Worm (Caenorhabditis elegans) whole organism, late embryonic: ENCODE results near the gene pals-24.

ENCODE experiments used
- ama-1 ChIP-seq: fragments of 150-350 bp; optimal IDR thresholded peaks from 2 replicates; lab custom pipeline; 2014
- ceh-31 ChIP-seq: sonication (generic microtip); optimal IDR thresholded peaks from 2 replicates; lab custom pipeline; 2016; ENCODE audit warnings: missing genetic modification characterization, missing compliant biosample characterization
- pha-4 ChIP-seq: fragments of 150-350 bp; optimal IDR thresholded peaks from 2 replicates; lab custom pipeline; 2018; ENCODE audit warnings: missing biosample characterization, missing genetic modification reagents, missing genetic modification characterization
- pqm-1 ChIP-seq: sonication (generic microtip); optimal IDR thresholded peaks from 2 replicates; lab custom pipeline; 2016; ENCODE audit warnings: missing genetic modification characterization, missing compliant biosample characterization

- TF ChIP-seq ama-1 = no peak
- TF ChIP-seq pha-4 (tag; lab: Kevin White, UChicago) = no peak
- TF ChIP-seq pqm-1 = no peak
- TF ChIP-seq ceh-31 = no peak
These were observed 26.1 kb downstream of the pals-24 start, which contains the start of gene fbxb-84 for ce11 chrIII:146369-146768.
